Fruit fly (Drosophila melanogaster) Kc167 (cell line): ENCODE data around the gene CG18094.

Experiments used
- Myc ChIP-seq: fragments of >200 bp; optimal IDR thresholded peaks from 2 replicates; lab custom pipeline; 2017; ENCODE audit warnings: missing external identifiers
- h ChIP-seq: fragments of >200 bp; optimal IDR thresholded peaks from 3 replicates; lab custom pipeline; 2018; ENCODE audit warnings: missing external identifiers
- insv ChIP-seq: fragments of >200 bp; optimal IDR thresholded peaks from 3 replicates; lab custom pipeline; 2018; ENCODE audit warnings: missing external identifiers
- psq ChIP-seq: fragments of >200 bp; optimal IDR thresholded peaks from 2 replicates; lab custom pipeline; 2017; ENCODE audit warnings: missing external identifiers

dm6 chr2L:19440732-19441131, 49.3 kb upstream of the CG18094 start:
- no peak for TF ChIP-seq insv (lab: Kevin White, UChicago)
- no peak for TF ChIP-seq psq (lab: Kevin White, UChicago)
- no peak for TF ChIP-seq Myc (lab: Kevin White, UChicago)
- TF ChIP-seq h (lab: Kevin White, UChicago), result no peak
